Worm (Caenorhabditis elegans) whole organism, L4/young adult: ENCODE data around the gene C48D5.3.

Experiments used
- W03F9.2 ChIP-seq: fragments of 150-350 bp; optimal IDR thresholded peaks from 2 replicates; lab custom pipeline; 2014; ENCODE audit warnings: missing biosample characterization, missing genetic modification characterization
- dao-5 ChIP-seq: sonication (generic microtip); optimal IDR thresholded peaks from 2 replicates; lab custom pipeline; 2016; ENCODE audit warnings: missing genotype, missing genetic modification characterization, moderate library complexity, missing compliant biosample characterization
- him-1 ChIP-seq: sonication (generic microtip); optimal IDR thresholded peaks from 2 replicates; lab custom pipeline; 2016; ENCODE audit warnings: missing genotype, missing genetic modification reagents, missing genetic modification characterization, missing compliant biosample characterization

DNA sequence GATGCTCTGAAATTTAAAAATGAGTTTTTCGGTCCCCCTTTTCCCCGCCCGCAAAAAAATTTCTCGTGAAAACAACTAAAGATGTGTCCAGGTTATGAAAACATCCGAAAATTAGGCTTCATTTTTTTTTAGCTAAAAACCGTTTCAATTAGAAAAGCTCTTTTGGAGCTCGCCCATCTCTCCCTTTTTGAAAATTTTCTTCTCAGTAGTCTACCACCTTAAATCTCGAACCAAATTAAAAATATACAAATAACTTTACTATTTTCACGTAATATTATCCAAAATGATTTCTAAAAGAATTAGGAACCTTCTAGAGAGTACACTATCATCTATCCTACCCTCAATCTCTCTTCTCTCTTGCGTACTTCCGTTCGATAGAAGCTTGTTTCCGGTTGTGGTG is 19.3 kb downstream of the C48D5.3 start:
- TF ChIP-seq dao-5 (tag; lab: Kevin White, UChicago) (no peak), him-1 (tag; lab: Kevin White, UChicago) (no peak), W03F9.2 (tag; lab: Kevin White, UChicago) (no peak)
